Worm (Caenorhabditis elegans): ENCODE data around the gene F40G12.9.
"Not testable (repeated sequence)": the region's sequence is repeated elsewhere in the genome, so short reads cannot be mapped to it uniquely, and the experiment has no call there.

The F40G12.9 gene

ce11 chrV:14270729-14271128 is 11.7 kb upstream of the F40G12.9 start, which contains the start of gene F40G12.5:
Gene F40G12.5 (minus strand): TSS chrV:14270829.
- TF ChIP-seq nhr-237 (tag; optimal IDR thresholded peaks at IDR 0.05) (no peak), ceh-39 (tag; optimal IDR thresholded peaks at IDR 0.05) (no peak), ceh-83 (GFP tag; optimal IDR thresholded peaks at IDR 0.05) (no peak), tbx-8 (GFP tag; optimal IDR thresholded peaks at IDR 0.05) (no peak), ztf-11 (tag; optimal IDR thresholded peaks at IDR 0.05) (no peak), nhr-28 (tag; optimal IDR thresholded peaks at IDR 0.05) (no peak), unc-39 (tag; optimal IDR thresholded peaks at IDR 0.05) (no peak)

ce11 chrV:14273019-14273418 is 9.4 kb upstream of the F40G12.9 start, which contains the start of gene F40G12.6:
Gene F40G12.6 (minus strand): TSS chrV:14273119.
- TF ChIP-seq elt-1 (tag; optimal IDR thresholded peaks at IDR 0.05; ENCODE audit: borderline replicate concordance, insufficient read depth), result no peak
- TF ChIP-seq ces-1 (GFP tag; optimal IDR thresholded peaks at IDR 0.05), result no peak
- no peak for TF ChIP-seq ceh-39 (tag; optimal IDR thresholded peaks at IDR 0.05)

ce11 chrV:14274268-14274667 is 8.2 kb upstream of the F40G12.9 start, which contains the start of gene F40G12.7:
Gene F40G12.7 (plus strand): TSS chrV:14274568.
- not testable (repeated sequence) for TF ChIP-seq hlh-1 (tag; optimal IDR thresholded peaks at IDR 0.05); elt-1 (tag; optimal IDR thresholded peaks at IDR 0.05; ENCODE audit: borderline replicate concordance, insufficient read depth); unc-62 (GFP tag; optimal IDR thresholded peaks at IDR 0.05)

- TF ChIP-seq hlh-1 (tag; optimal IDR thresholded peaks at IDR 0.05) (no peak), blmp-1 (tag; optimal IDR thresholded peaks at IDR 0.05) (no peak), nhr-237 (tag; optimal IDR thresholded peaks at IDR 0.05) (no peak), elt-1 (tag; optimal IDR thresholded peaks at IDR 0.05; ENCODE audit: borderline replicate concordance, insufficient read depth) (no peak), drap-1 (GFP tag; optimal IDR thresholded peaks at IDR 0.05) (no peak), M03D4.4 (tag; optimal IDR thresholded peaks at IDR 0.05) (no peak), nhr-76 (tag; optimal IDR thresholded peaks at IDR 0.05) (no peak), zip-8 (tag; optimal IDR thresholded peaks at IDR 0.05) (no peak), pha-4 (tag; optimal IDR thresholded peaks at IDR 0.05) (no peak), flh-1 (GFP tag; optimal IDR thresholded peaks at IDR 0.05) (no peak), cnd-1 (tag; optimal IDR thresholded peaks at IDR 0.05) (no peak)
These were observed 2.7 kb upstream of the F40G12.9 start, which contains the start of gene srt-33 for ce11 chrV:14279777-14280176. Gene srt-33 (minus strand): TSS chrV:14279877.

ce11 chrV:14283241-14283640 is 782 bp downstream of the F40G12.9 start, which contains the start of gene F40G12.10:
Gene F40G12.10 (plus strand): TSS chrV:14283541.
- no peak for TF ChIP-seq sem-2 (GFP tag; optimal IDR thresholded peaks at IDR 0.05)

ce11 chrV:14285803-14286202 is 3.3 kb downstream of the F40G12.9 start, which contains the start of gene F40G12.11:
Gene F40G12.11 (plus strand): TSS chrV:14286171.
- TF ChIP-seq bed-3 (GFP tag; optimal IDR thresholded peaks at IDR 0.05) (no peak), M03D4.4 (tag; optimal IDR thresholded peaks at IDR 0.05) (no peak), blmp-1 (tag; optimal IDR thresholded peaks at IDR 0.05) (no peak), ztf-11 (tag; optimal IDR thresholded peaks at IDR 0.05) (no peak), nhr-28 (tag; optimal IDR thresholded peaks at IDR 0.05) (no peak), drap-1 (GFP tag; optimal IDR thresholded peaks at IDR 0.05) (no peak), nhr-76 (tag; optimal IDR thresholded peaks at IDR 0.05) (no peak), ceh-83 (GFP tag; optimal IDR thresholded peaks at IDR 0.05) (no peak), mep-1 (tag; optimal IDR thresholded peaks at IDR 0.05) (no peak), ces-1 (GFP tag; optimal IDR thresholded peaks at IDR 0.05) (no peak)

- TF ChIP-seq ceh-83 (GFP tag; optimal IDR thresholded peaks at IDR 0.05) (no peak), flh-1 (GFP tag; optimal IDR thresholded peaks at IDR 0.05) (no peak)
These were observed 6.9 kb downstream of the F40G12.9 start, which contains the start of gene F14D7.1 for ce11 chrV:14289363-14289762. Gene F14D7.1 (minus strand): TSS chrV:14289463.

- TF ChIP-seq mep-1 (tag; optimal IDR thresholded peaks at IDR 0.05), result no peak
- TF ChIP-seq cnd-1 (tag; optimal IDR thresholded peaks at IDR 0.05), result no peak
- no peak for TF ChIP-seq lsy-2 (tag; optimal IDR thresholded peaks at IDR 0.05)
- no peak for TF ChIP-seq nhr-2 (tag; optimal IDR thresholded peaks at IDR 0.05)
- TF ChIP-seq bed-3 (GFP tag; optimal IDR thresholded peaks at IDR 0.05), result no peak
- no peak for TF ChIP-seq ham-2 (GFP tag; optimal IDR thresholded peaks at IDR 0.05)
- TF ChIP-seq elt-1 (tag; optimal IDR thresholded peaks at IDR 0.05; ENCODE audit: borderline replicate concordance, insufficient read depth), result no peak
- no peak for TF ChIP-seq flh-1 (GFP tag; optimal IDR thresholded peaks at IDR 0.05)
- TF ChIP-seq blmp-1 (tag; optimal IDR thresholded peaks at IDR 0.05), result no peak
- no peak for TF ChIP-seq lin-13 (tag; optimal IDR thresholded peaks at IDR 0.05)
- no peak for TF ChIP-seq lin-32 (GFP tag; optimal IDR thresholded peaks at IDR 0.05)
- no peak for TF ChIP-seq unc-120 (tag; optimal IDR thresholded peaks at IDR 0.05; ENCODE audit: poor library complexity, severe bottlenecking)
- TF ChIP-seq elt-3 (tag; optimal IDR thresholded peaks at IDR 0.05), result no peak
- TF ChIP-seq unc-62 (GFP tag; optimal IDR thresholded peaks at IDR 0.05), result no peak
These were observed 8.2 kb downstream of the F40G12.9 start, which contains the start of gene F14D7.18 for ce11 chrV:14290636-14291035. Gene F14D7.18 (minus strand): TSS chrV:14290736.
